Fruit fly (Drosophila melanogaster) whole organism, embryonic: ENCODE data around the gene TTLL6B.

Experiments used
- ATbp ChIP-seq: fragments of 200-800 bp; sonication (Bioruptor generic); optimal IDR thresholded peaks from 2 replicates; lab custom pipeline; 2017; ENCODE audit warnings: missing biosample characterization, mild to moderate bottlenecking, missing genetic modification characterization, missing genetic modification reagents
- Asciz ChIP-seq: fragments of 200-800 bp; sonication (Bioruptor generic); optimal IDR thresholded peaks from 2 replicates; lab custom pipeline; 2017; ENCODE audit warnings: missing biosample characterization, mild to moderate bottlenecking, missing genetic modification characterization, missing genetic modification reagents
- B-H1 ChIP-seq: fragments of 200-800 bp; sonication (Bioruptor generic); IDR thresholded peaks from 3 replicates; pipeline ENCODE4 v1.3.6; 2022; ENCODE audit warnings: missing biosample characterization, missing genetic modification characterization
- BtbVII ChIP-seq: fragments of 200-800 bp; sonication (Bioruptor generic); optimal IDR thresholded peaks from 3 replicates; lab custom pipeline; 2017; ENCODE audit warnings: missing biosample characterization, mild to moderate bottlenecking, missing genetic modification characterization
- CG10366 ChIP-seq: fragments of 200-800 bp; sonication (Bioruptor generic); IDR thresholded peaks from 2 replicates; pipeline ENCODE4 v1.3.6; 2022; ENCODE audit warnings: missing biosample characterization, missing genetic modification characterization
- CG12219 ChIP-seq: fragments of 200-800 bp; sonication (Bioruptor generic); optimal IDR thresholded peaks from 3 replicates; lab custom pipeline; 2018; ENCODE audit warnings: missing biosample characterization, mild to moderate bottlenecking, missing genetic modification characterization
- CG12769 ChIP-seq: fragments of 200-800 bp; sonication (Bioruptor generic); optimal IDR thresholded peaks from 2 replicates; lab custom pipeline; 2019; ENCODE audit warnings: missing biosample characterization, mild to moderate bottlenecking, missing genetic modification characterization, moderate library complexity
- CG13624 ChIP-seq: fragments of 200-800 bp; sonication (Bioruptor generic); optimal IDR thresholded peaks from 2 replicates; lab custom pipeline; 2016; ENCODE audit warnings: missing biosample characterization, missing genetic modification characterization
- CG13894 ChIP-seq: fragments of 200-800 bp; sonication (Bioruptor generic); optimal IDR thresholded peaks from 3 replicates; lab custom pipeline; 2018; ENCODE audit warnings: missing biosample characterization, mild to moderate bottlenecking, missing genetic modification characterization, moderate library complexity
- CG14860 ChIP-seq: fragments of 200-800 bp; sonication (Bioruptor generic); IDR thresholded peaks from 3 replicates; pipeline ENCODE4 v1.3.6; 2022; ENCODE audit warnings: missing biosample characterization, missing genetic modification characterization; ENCODE audit not compliant: partially characterized antibody
- CG2875 ChIP-seq: fragments of 200-800 bp; sonication (Bioruptor generic); optimal IDR thresholded peaks from 2 replicates; lab custom pipeline; 2017; ENCODE audit warnings: missing biosample characterization, mild to moderate bottlenecking, missing genetic modification characterization, missing genetic modification reagents
- CG32532 ChIP-seq: fragments of 200-800 bp; sonication (Bioruptor generic); IDR thresholded peaks from 2 replicates; pipeline ENCODE4 v1.3.6; 2022; ENCODE audit warnings: missing biosample characterization, missing genetic modification characterization
- CG33557 ChIP-seq: fragments of 200-800 bp; sonication (Bioruptor generic); optimal IDR thresholded peaks from 2 replicates; lab custom pipeline; 2019; ENCODE audit warnings: missing biosample characterization, mild to moderate bottlenecking, missing genetic modification characterization, moderate library complexity
- CG6813 ChIP-seq: fragments of 200-800 bp; sonication (Bioruptor generic); optimal IDR thresholded peaks from 2 replicates; lab custom pipeline; 2017; ENCODE audit warnings: missing biosample characterization, missing genetic modification characterization, mild to moderate bottlenecking, moderate library complexity, missing genetic modification reagents
- CG7372 ChIP-seq: fragments of 200-800 bp; sonication (Bioruptor generic); IDR thresholded peaks from 2 replicates; pipeline ENCODE4 v1.3.6; 2022; ENCODE audit warnings: missing biosample characterization, missing genetic modification characterization
- CG7987 ChIP-seq: fragments of 200-800 bp; sonication (Bioruptor generic); optimal IDR thresholded peaks from 2 replicates; lab custom pipeline; 2018; ENCODE audit warnings: missing biosample characterization, mild to moderate bottlenecking, missing genetic modification characterization, moderate library complexity
- CG8478 ChIP-seq: fragments of >200 bp; optimal IDR thresholded peaks from 2 replicates; lab custom pipeline; 2018
- CG9876 ChIP-seq: fragments of 200-800 bp; sonication (Bioruptor generic); optimal IDR thresholded peaks from 2 replicates; lab custom pipeline; 2016; ENCODE audit warnings: missing biosample characterization, missing genetic modification characterization
- Dll ChIP-seq: fragments of 200-800 bp; sonication (Bioruptor generic); IDR thresholded peaks from 4 replicates; pipeline ENCODE4 v1.3.6; 2022; ENCODE audit warnings: missing biosample characterization, missing genetic modification characterization; ENCODE audit not compliant: partially characterized antibody
- Drgx ChIP-seq: fragments of 200-800 bp; sonication (Bioruptor generic); IDR thresholded peaks from 2 replicates; pipeline ENCODE4 v1.3.6; 2022; ENCODE audit warnings: missing biosample characterization, missing genetic modification characterization
- Hey ChIP-seq: fragments of 200-800 bp; sonication (Bioruptor generic); optimal IDR thresholded peaks from 3 replicates; lab custom pipeline; 2018; ENCODE audit warnings: missing biosample characterization, mild to moderate bottlenecking, missing genetic modification characterization
- MBD-R2 ChIP-seq: fragments of 200-800 bp; sonication (Bioruptor generic); IDR thresholded peaks from 2 replicates; pipeline ENCODE4 v1.3.6; 2022; ENCODE audit warnings: missing biosample characterization, missing genetic modification characterization
- Med ChIP-seq: fragments of 200-800 bp; sonication (Bioruptor generic); peaks from one replicate; lab custom pipeline; 2016; ENCODE audit warnings: missing biosample characterization, missing genetic modification characterization, mild to moderate bottlenecking, inconsistent platforms, moderate library complexity
- NFAT ChIP-seq: fragments of 200-800 bp; sonication (Bioruptor generic); IDR thresholded peaks from 2 replicates; pipeline ENCODE4 v1.3.6; 2022; ENCODE audit warnings: missing biosample characterization, missing genetic modification characterization
- Neu2 ChIP-seq: fragments of 200-800 bp; sonication (Bioruptor generic); optimal IDR thresholded peaks from 3 replicates; lab custom pipeline; 2016; ENCODE audit warnings: missing biosample characterization, missing genetic modification characterization, borderline replicate concordance
- Opbp ChIP-seq: fragments of 200-800 bp; sonication (Bioruptor generic); IDR thresholded peaks from 3 replicates; pipeline ENCODE4 v1.3.6; 2022; ENCODE audit warnings: missing biosample characterization, missing genetic modification characterization; ENCODE audit not compliant: partially characterized antibody
- Optix ChIP-seq: fragments of 200-800 bp; sonication (Bioruptor generic); IDR thresholded peaks from 3 replicates; pipeline ENCODE4 v1.3.6; 2022; ENCODE audit warnings: missing biosample characterization, missing genetic modification characterization
- Sin3A ChIP-seq: fragments of >200 bp; optimal IDR thresholded peaks from 2 replicates; lab custom pipeline; 2018
- Sry-δ ChIP-seq: fragments of 200-800 bp; sonication (Bioruptor generic); optimal IDR thresholded peaks from 2 replicates; lab custom pipeline; 2016; ENCODE audit warnings: missing biosample characterization, missing genetic modification characterization
- abd-A ChIP-seq: fragments of 200-800 bp; sonication (Bioruptor generic); optimal IDR thresholded peaks from 3 replicates; lab custom pipeline; 2019; ENCODE audit warnings: missing biosample characterization, mild to moderate bottlenecking, missing genetic modification characterization, moderate library complexity
- ash1 ChIP-seq: fragments of 200-800 bp; sonication (Bioruptor generic); optimal IDR thresholded peaks from 2 replicates; lab custom pipeline; 2018; ENCODE audit warnings: missing biosample characterization, mild to moderate bottlenecking, missing genetic modification characterization
- cg ChIP-seq: fragments of 200-800 bp; sonication (Bioruptor generic); optimal IDR thresholded peaks from 3 replicates; lab custom pipeline; 2019; ENCODE audit warnings: missing biosample characterization, mild to moderate bottlenecking, missing genetic modification characterization, moderate library complexity
- chinmo ChIP-seq: fragments of 200-800 bp; sonication (Bioruptor generic); IDR thresholded peaks from 4 replicates; pipeline ENCODE4 v1.3.6; 2022; ENCODE audit warnings: missing biosample characterization, missing genetic modification characterization; ENCODE audit not compliant: partially characterized antibody
- crol ChIP-seq: fragments of 200-800 bp; sonication (Bioruptor generic); IDR thresholded peaks from 2 replicates; pipeline ENCODE4 v1.3.6; 2022; ENCODE audit warnings: missing biosample characterization, missing genetic modification characterization
- cwo ChIP-seq: fragments of 200-800 bp; sonication (Bioruptor generic); optimal IDR thresholded peaks from 3 replicates; lab custom pipeline; 2017; ENCODE audit warnings: missing biosample characterization, missing genetic modification characterization, mild to moderate bottlenecking, moderate library complexity, missing genetic modification reagents
- dan ChIP-seq: fragments of 200-800 bp; sonication (Bioruptor generic); IDR thresholded peaks from 2 replicates; pipeline ENCODE4 v1.3.6; 2022; ENCODE audit warnings: missing biosample characterization, missing genetic modification characterization
- dati ChIP-seq: fragments of 200-800 bp; sonication (Bioruptor generic); IDR thresholded peaks from 2 replicates; pipeline ENCODE4 v1.3.6; 2022; ENCODE audit warnings: missing biosample characterization, missing genetic modification characterization
- exex ChIP-seq: fragments of 200-800 bp; sonication (Bioruptor generic); optimal IDR thresholded peaks from 4 replicates; lab custom pipeline; 2018; ENCODE audit warnings: missing biosample characterization, mild to moderate bottlenecking, missing genetic modification characterization, moderate library complexity
- gro ChIP-seq: fragments of 200-800 bp; sonication (Bioruptor generic); optimal IDR thresholded peaks from 2 replicates; lab custom pipeline; 2016; ENCODE audit warnings: missing biosample characterization, missing genetic modification characterization
- hb ChIP-seq: fragments of 200-800 bp; sonication (Bioruptor generic); IDR thresholded peaks from 3 replicates; pipeline ENCODE4 v1.3.6; 2022; ENCODE audit warnings: missing biosample characterization, missing genetic modification characterization; ENCODE audit not compliant: partially characterized antibody
- kay ChIP-seq: fragments of 200-800 bp; sonication (Bioruptor generic); optimal IDR thresholded peaks from 2 replicates; lab custom pipeline; 2016; ENCODE audit warnings: missing biosample characterization, missing genetic modification characterization
- luna ChIP-seq: fragments of 200-800 bp; sonication (Bioruptor generic); optimal IDR thresholded peaks from 2 replicates; lab custom pipeline; 2016; ENCODE audit warnings: missing biosample characterization, missing genetic modification characterization
- nau ChIP-seq: fragments of 200-800 bp; sonication (Bioruptor generic); optimal IDR thresholded peaks from 3 replicates; lab custom pipeline; 2017; ENCODE audit warnings: missing biosample characterization, mild to moderate bottlenecking, missing genetic modification characterization, missing genetic modification reagents
- salm ChIP-seq: fragments of 200-800 bp; sonication (Bioruptor generic); optimal IDR thresholded peaks from 2 replicates; lab custom pipeline; 2018; ENCODE audit warnings: missing biosample characterization, mild to moderate bottlenecking, missing genetic modification characterization
- sd ChIP-seq: fragments of 200-800 bp; sonication (Bioruptor generic); optimal IDR thresholded peaks from 3 replicates; lab custom pipeline; 2018; ENCODE audit warnings: missing biosample characterization, mild to moderate bottlenecking, missing genetic modification characterization, moderate library complexity
- shn ChIP-seq: fragments of 200-800 bp; sonication (Bioruptor generic); optimal IDR thresholded peaks from 3 replicates; lab custom pipeline; 2016; ENCODE audit warnings: missing biosample characterization, missing genetic modification characterization
- sisA ChIP-seq: fragments of 200-800 bp; sonication (Bioruptor generic); IDR thresholded peaks from 2 replicates; pipeline ENCODE4 v1.3.6; 2022; ENCODE audit warnings: missing biosample characterization, missing genetic modification characterization
- sr ChIP-seq: fragments of 200-800 bp; sonication (Bioruptor generic); IDR thresholded peaks from 3 replicates; pipeline ENCODE4 v1.3.6; 2022; ENCODE audit warnings: missing biosample characterization, missing genetic modification characterization
- sug ChIP-seq: fragments of 200-800 bp; optimal IDR thresholded peaks from 2 replicates; lab custom pipeline; 2019; ENCODE audit warnings: missing biosample characterization, mild to moderate bottlenecking, missing genetic modification characterization, moderate library complexity
- unpg ChIP-seq: fragments of 200-800 bp; sonication (Bioruptor generic); optimal IDR thresholded peaks from 3 replicates; lab custom pipeline; 2018; ENCODE audit warnings: missing biosample characterization, mild to moderate bottlenecking, missing genetic modification characterization, moderate library complexity
- usp ChIP-seq: fragments of >200 bp; optimal IDR thresholded peaks from 2 replicates; lab custom pipeline; 2017; ENCODE audit warnings: missing biosample characterization, missing genetic modification characterization

TTLL6B gene

dm6 chr3R:27250907-27251306 is at the start of gene TTLL6B, which contains the start of gene TfIIA-L:
TSS of gene TTLL6B (minus strand) at chr3R:27251007.
TSS of gene TfIIA-L (plus strand) at chr3R:27251112.
- TF ChIP-seq dan (GFP tag; lab: Robert Waterston, UW) (no peak), CG7372 (GFP tag; lab: Robert Waterston, UW) (no peak), shn (no peak), Neu2 (GFP tag; lab: Kevin White, UChicago) (no peak), Sry-δ (no peak), kay (GFP tag; lab: Kevin White, UChicago) (no peak), crol (GFP tag; lab: Robert Waterston, UW) (no peak), NFAT (no peak), usp (GFP tag; lab: Kevin White, UChicago) (no peak), CG32532 (no peak), hb (GFP tag; lab: Robert Waterston, UW) (no peak), CG13624 (GFP tag; lab: Kevin White, UChicago) (no peak), Opbp (GFP tag; lab: Robert Waterston, UW) (no peak), CG2875 (GFP tag; lab: Kevin White, UChicago) (no peak), Hey (tag; lab: Kevin White, UChicago) (no peak), MBD-R2 (GFP tag; lab: Robert Waterston, UW) (no peak), CG9876 (GFP tag; lab: Kevin White, UChicago) (no peak), Drgx (GFP tag; lab: Robert Waterston, UW) (no peak)

DNA sequence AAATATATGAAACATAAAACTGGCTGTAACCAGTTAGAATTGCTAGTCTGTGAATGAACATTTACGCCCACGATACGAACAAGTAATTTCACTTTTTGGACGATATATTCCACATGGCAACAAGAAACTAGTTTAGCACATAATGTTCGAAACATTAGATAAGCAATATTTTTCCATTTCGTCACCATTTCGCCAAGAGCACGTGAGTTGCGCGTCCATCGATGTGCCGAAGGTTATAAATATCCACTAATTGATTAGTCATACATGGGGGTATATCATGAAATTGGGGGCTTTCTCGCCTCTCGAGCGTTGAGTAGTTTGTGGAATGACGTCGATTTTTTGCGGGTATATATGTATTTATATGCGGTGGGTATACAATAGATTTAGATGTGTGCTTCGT is 43.3 kb upstream of the TTLL6B start:
- TF ChIP-seq luna (GFP tag; lab: Kevin White, UChicago): no peak
- TF ChIP-seq chinmo (GFP tag; lab: Robert Waterston, UW): 0 out of 4 replicates have a peak, but pooled peaks have one; percentile 7
- no peak for TF ChIP-seq Asciz (GFP tag; lab: Kevin White, UChicago)
- TF ChIP-seq cwo (GFP tag; lab: Kevin White, UChicago): peak; percentile 97
- no peak for TF ChIP-seq CG33557
- no peak for TF ChIP-seq Sin3A (lab: Kevin White, UChicago)
- no peak for TF ChIP-seq CG10366 (GFP tag; lab: Robert Waterston, UW)
- TF ChIP-seq nau (GFP tag; lab: Kevin White, UChicago): no peak
- peak; percentile 45 for TF ChIP-seq sd (tag; lab: Kevin White, UChicago)
- TF ChIP-seq gro: no peak
- no peak for TF ChIP-seq ash1
- TF ChIP-seq CG7987: peak; percentile 68
- TF ChIP-seq B-H1 (GFP tag; lab: Robert Waterston, UW): no peak
- TF ChIP-seq unpg: no peak
- no peak for TF ChIP-seq ATbp (GFP tag; lab: Kevin White, UChicago)
- no peak for TF ChIP-seq CG6813
- no peak for TF ChIP-seq Dll
- TF ChIP-seq cg (GFP tag; lab: Kevin White, UChicago): no peak
- TF ChIP-seq, all 482 proteins: peak for 4

DNA sequence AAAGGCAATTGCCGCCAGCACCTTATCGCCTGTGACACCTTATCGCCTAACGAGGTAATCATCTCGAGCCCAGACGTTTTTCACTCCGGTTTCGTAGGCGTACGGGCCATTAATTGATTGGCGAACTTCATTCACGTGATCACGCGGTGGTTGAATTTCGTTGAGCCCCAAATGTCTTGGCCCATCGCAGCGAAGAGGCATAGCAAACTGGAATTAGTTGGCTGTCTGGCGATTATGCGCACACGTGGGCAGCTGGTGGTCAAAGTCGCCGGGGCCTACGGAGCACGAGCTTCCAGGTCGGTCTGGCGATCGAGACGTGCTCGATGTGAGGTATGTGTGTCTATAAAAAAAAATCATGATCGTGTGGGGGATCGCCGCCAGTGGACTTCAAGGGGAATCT is 42.3 kb upstream of the TTLL6B start:
- peak; percentile 31 for TF ChIP-seq abd-A (tag; lab: Kevin White, UChicago)
- no peak for TF ChIP-seq CG12219 (GFP tag; lab: Kevin White, UChicago)
- no peak for TF ChIP-seq Optix (GFP tag; lab: Robert Waterston, UW)
- no peak for TF ChIP-seq BtbVII (GFP tag; lab: Kevin White, UChicago)
- TF ChIP-seq sug (tag; lab: Kevin White, UChicago): peak; percentile 91
- TF ChIP-seq dati (GFP tag; lab: Robert Waterston, UW): no peak
- no peak for TF ChIP-seq salm (tag; lab: Kevin White, UChicago)
- TF ChIP-seq CG12769 (tag; lab: Kevin White, UChicago): peak; percentile 83
- peak; percentile 18 for TF ChIP-seq CG13894 (tag; lab: Kevin White, UChicago)
- peak; percentile 66 for TF ChIP-seq Med (GFP tag; lab: Kevin White, UChicago)
- TF ChIP-seq exex: peak; percentile 70
- TF ChIP-seq cwo (GFP tag; lab: Kevin White, UChicago): peak; percentile 100
- TF ChIP-seq CG14860 (GFP tag; lab: Robert Waterston, UW): no peak
- TF ChIP-seq CG8478 (lab: Kevin White, UChicago): peak; percentile 36
- no peak for TF ChIP-seq sisA (GFP tag; lab: Robert Waterston, UW)
- TF ChIP-seq sr: peak; percentile 56; the same call in 1 of the 3 replicates
- TF ChIP-seq CG7987: peak; percentile 100
